Fruit fly (Drosophila melanogaster): ENCODE measurements around the gene CG6324.

The CG6324 gene

DNA sequence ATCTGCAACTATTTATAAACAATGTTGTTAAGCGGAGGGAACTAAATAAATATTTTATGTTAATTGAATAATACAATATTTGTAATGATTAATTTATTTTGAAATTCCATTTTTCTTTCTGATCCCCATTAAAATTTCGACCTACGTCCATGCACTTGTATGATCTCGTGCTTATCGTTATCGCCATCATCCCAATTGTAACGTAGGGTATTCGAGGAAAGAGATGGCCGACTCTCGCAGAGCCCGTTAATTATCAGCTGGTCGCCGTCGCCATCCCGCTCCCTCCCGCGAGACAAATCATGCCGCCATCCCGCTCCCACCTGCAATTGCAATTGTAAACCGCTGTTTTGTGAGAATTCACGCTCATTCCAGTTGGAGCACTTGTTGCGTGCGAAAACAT, 22.8 kb upstream of the CG6324 start, which contains the start of gene CG11655 (continued):
- TF ChIP-seq MTF-1 (GFP tag; optimal IDR thresholded peaks at IDR 0.05; ENCODE audit: borderline replicate concordance) = no peak
- no peak for TF ChIP-seq gsb (GFP tag; IDR thresholded peaks at IDR 0.05)
- peak; percentile 67 for TF ChIP-seq MBD-R2 (GFP tag; IDR thresholded peaks at IDR 0.05)
- peak; percentile 21 for TF ChIP-seq Usf (GFP tag; optimal IDR thresholded peaks at IDR 0.05)
- no peak for TF ChIP-seq ro (GFP tag; IDR thresholded peaks at IDR 0.05)
- 0 out of 2 replicates have a peak, but pooled peaks have one; percentile 23 for TF ChIP-seq Dref (GFP tag; IDR thresholded peaks at IDR 0.05)
- peak; percentile 80 for TF ChIP-seq zen (tag; optimal IDR thresholded peaks at IDR 0.05)
- TF ChIP-seq row (GFP tag; IDR thresholded peaks at IDR 0.05) = peak; percentile 86
- TF ChIP-seq Neu2 (GFP tag; optimal IDR thresholded peaks at IDR 0.05; ENCODE audit: borderline replicate concordance) = no peak
- peak; percentile 28; the same call in 1 of the 2 replicates for TF ChIP-seq E2f1 (GFP tag; IDR thresholded peaks at IDR 0.05)
- TF ChIP-seq crol (GFP tag; IDR thresholded peaks at IDR 0.05) = 0 out of 2 replicates have a peak, but pooled peaks have one; percentile 27
- peak; percentile 35 for TF ChIP-seq dmrt11E (tag; optimal IDR thresholded peaks at IDR 0.05)
- TF ChIP-seq Doc2 (GFP tag; IDR thresholded peaks at IDR 0.05) = no peak
- peak; percentile 38 for TF ChIP-seq CG18262 (tag; optimal IDR thresholded peaks at IDR 0.05)
- TF ChIP-seq NFAT (GFP tag; IDR thresholded peaks at IDR 0.05) = 0 out of 2 replicates have a peak, but pooled peaks have one; percentile 11
- TF ChIP-seq sens (GFP tag) = peak; percentile 84
- no peak for TF ChIP-seq mam (GFP tag; optimal IDR thresholded peaks at IDR 0.05)
- TF ChIP-seq cwo (GFP tag; optimal IDR thresholded peaks at IDR 0.05) = peak; percentile 74
- TF ChIP-seq ATbp (GFP tag; optimal IDR thresholded peaks at IDR 0.05) = no peak
- peak; percentile 37 for TF ChIP-seq phol (tag; optimal IDR thresholded peaks at IDR 0.05)
- peak; percentile 4 for TF ChIP-seq Hr3 (GFP tag; optimal IDR thresholded peaks at IDR 0.05)
- no peak for TF ChIP-seq Asciz (GFP tag; optimal IDR thresholded peaks at IDR 0.05)
- 0 out of 4 replicates have a peak, but pooled peaks have one; percentile 52 for TF ChIP-seq chinmo (GFP tag; IDR thresholded peaks at IDR 0.05; ENCODE audit: partially characterized antibody)
- peak; percentile 47; the same call in 1 of the 2 replicates for TF ChIP-seq ara (GFP tag; IDR thresholded peaks at IDR 0.05)
- TF ChIP-seq CG34422 (GFP tag; IDR thresholded peaks at IDR 0.05) = 0 out of 3 replicates have a peak, but pooled peaks have one; percentile 21
- peak; percentile 33 for TF ChIP-seq Abd-B (GFP tag; optimal IDR thresholded peaks at IDR 0.05)
- TF ChIP-seq tll (GFP tag; optimal IDR thresholded peaks at IDR 0.05) = no peak
- TF ChIP-seq CG12744 (GFP tag; optimal IDR thresholded peaks at IDR 0.05) = no peak
- no peak for TF ChIP-seq sima (GFP tag; optimal IDR thresholded peaks at IDR 0.05)
- TF ChIP-seq CG2199 (GFP tag; IDR thresholded peaks at IDR 0.05) = no peak
- peak; percentile 4 for TF ChIP-seq CG17359 (tag; optimal IDR thresholded peaks at IDR 0.05)
- peak; percentile 24 for TF ChIP-seq Med (GFP tag)
- TF ChIP-seq dm (GFP tag; optimal IDR thresholded peaks at IDR 0.05) = peak; percentile 9
- peak; percentile 29 for TF ChIP-seq CG12659 (GFP tag; optimal IDR thresholded peaks at IDR 0.05)
- TF ChIP-seq CG8924 (tag; optimal IDR thresholded peaks at IDR 0.05) = peak; percentile 19
- no peak for TF ChIP-seq CG8281 (tag; optimal IDR thresholded peaks at IDR 0.05)
- peak; percentile 45 for TF ChIP-seq nom (GFP tag; optimal IDR thresholded peaks at IDR 0.05)
- TF ChIP-seq CG17912 (GFP tag; optimal IDR thresholded peaks at IDR 0.05) = no peak
- peak; percentile 82 for TF ChIP-seq CG1832 (GFP tag; optimal IDR thresholded peaks at IDR 0.05)
- no peak for TF ChIP-seq hth (optimal IDR thresholded peaks at IDR 0.05)
- no peak for TF ChIP-seq Dp (GFP tag; optimal IDR thresholded peaks at IDR 0.05)
- TF ChIP-seq danr (GFP tag; IDR thresholded peaks at IDR 0.05) = 0 out of 2 replicates have a peak, but pooled peaks have one; percentile 24
- no peak for TF ChIP-seq sens-2 (GFP tag; IDR thresholded peaks at IDR 0.05)
- no peak for TF ChIP-seq crc (GFP tag; optimal IDR thresholded peaks at IDR 0.05)
- TF ChIP-seq GATAe (GFP tag; conservative IDR thresholded peaks at IDR 0.05) = 0 out of 2 replicates have a peak, but pooled peaks have one; percentile 53
- no peak for TF ChIP-seq CG7271 (tag; optimal IDR thresholded peaks at IDR 0.05)
- no peak for TF ChIP-seq CG15011 (GFP tag; optimal IDR thresholded peaks at IDR 0.05)
- TF ChIP-seq trem (tag; optimal IDR thresholded peaks at IDR 0.05) = peak; percentile 16
- TF ChIP-seq Ssrp (tag; optimal IDR thresholded peaks at IDR 0.05) = peak; percentile 6
- peak; percentile 41 for TF ChIP-seq ind (GFP tag; optimal IDR thresholded peaks at IDR 0.05)
